Worm (Caenorhabditis elegans): ENCODE results near the gene C55C3.3.

The C55C3.3 gene

DNA sequence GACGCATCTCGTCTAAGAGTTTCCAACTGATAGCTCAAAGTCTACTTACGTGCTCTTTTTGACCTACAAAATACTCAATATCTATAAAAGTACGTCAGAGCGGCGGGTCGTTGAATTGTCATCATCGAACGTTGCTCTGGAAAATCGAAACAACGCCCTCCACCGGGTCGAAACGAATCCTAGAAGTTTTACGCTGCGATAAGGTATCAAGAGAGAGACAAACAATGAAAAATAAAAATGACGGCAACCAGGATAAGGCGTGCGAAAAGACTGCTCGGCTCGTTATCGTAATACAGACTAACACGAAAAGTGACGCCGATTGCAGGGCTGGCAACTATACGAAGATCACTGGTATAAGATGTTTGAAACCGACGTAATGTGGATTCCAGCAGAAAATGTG, 30.9 kb upstream of the C55C3.3 start:
- TF ChIP-seq flt-1 (GFP tag; IDR thresholded peaks at IDR 0.05): no peak
- no peak for TF ChIP-seq ets-7 (tag; optimal IDR thresholded peaks at IDR 0.05)
- no peak for TF ChIP-seq pes-1 (GFP tag; IDR thresholded peaks at IDR 0.05)

DNA sequence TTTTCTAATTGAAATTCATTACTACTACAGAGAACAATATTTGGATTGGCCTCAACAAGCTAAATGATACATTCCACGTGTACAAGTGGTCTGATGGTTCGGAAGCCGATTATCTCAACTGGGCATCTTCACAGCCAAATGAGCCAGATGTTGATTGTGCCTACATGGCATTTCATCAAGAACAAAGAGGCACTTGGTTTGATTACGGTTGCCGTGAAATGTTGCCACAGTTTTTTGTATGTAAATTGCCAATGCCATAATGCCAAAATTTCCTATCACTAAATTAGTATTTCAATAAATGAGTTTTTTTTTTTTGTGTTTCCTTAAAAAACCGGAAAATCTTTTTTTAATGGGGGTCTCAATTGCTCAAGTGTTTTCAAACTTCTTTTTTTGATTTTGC, 30.4 kb upstream of the C55C3.3 start:
- TF ChIP-seq hmbx-1 (tag; optimal IDR thresholded peaks at IDR 0.05): no peak
- no peak for TF ChIP-seq ceh-13 (GFP tag; optimal IDR thresholded peaks at IDR 0.05)
- TF ChIP-seq tbx-37 (GFP tag; conservative IDR thresholded peaks at IDR 0.05): no peak
- no peak for TF ChIP-seq ets-7 (tag; optimal IDR thresholded peaks at IDR 0.05)
- no peak for TF ChIP-seq flt-1 (GFP tag; IDR thresholded peaks at IDR 0.05)

DNA sequence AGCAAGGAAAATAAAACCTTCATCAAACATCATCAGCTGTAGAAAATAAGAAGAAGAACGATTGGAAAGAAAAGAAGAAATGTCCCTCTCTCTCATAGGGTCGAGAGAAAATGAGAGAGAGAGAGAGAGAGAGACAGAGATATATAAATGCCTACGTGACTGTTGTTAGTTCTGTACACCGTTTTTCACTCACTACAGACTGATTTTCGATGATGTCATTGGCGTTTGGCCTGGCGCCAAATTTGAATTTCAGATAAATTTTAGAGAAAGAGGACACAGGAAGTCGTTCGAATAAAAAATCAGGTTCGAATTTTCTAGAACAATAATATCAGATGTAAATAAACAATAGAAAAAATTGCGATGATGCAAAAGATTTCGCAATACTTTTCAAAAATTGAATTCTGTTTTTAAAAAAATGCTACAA, 29.1 kb upstream of the C55C3.3 start:
- TF ChIP-seq tbx-37 (GFP tag; conservative IDR thresholded peaks at IDR 0.05): no peak
- no peak for TF ChIP-seq sea-1 (GFP tag; conservative IDR thresholded peaks at IDR 0.05)
- no peak for TF ChIP-seq pes-1 (GFP tag; IDR thresholded peaks at IDR 0.05)
- TF ChIP-seq ama-1 (optimal IDR thresholded peaks at IDR 0.05): no peak
- TF ChIP-seq ceh-13 (GFP tag; optimal IDR thresholded peaks at IDR 0.05): no peak
- TF ChIP-seq hmg-4 (GFP tag; optimal IDR thresholded peaks at IDR 0.05): no peak
- TF ChIP-seq tra-4 (tag; optimal IDR thresholded peaks at IDR 0.05): no peak
- TF ChIP-seq F13C5.2 (tag; optimal IDR thresholded peaks at IDR 0.05): no peak
- no peak for TF ChIP-seq ceh-36 (tag; optimal IDR thresholded peaks at IDR 0.05)
- TF ChIP-seq ets-7 (tag; optimal IDR thresholded peaks at IDR 0.05): no peak
- no peak for TF ChIP-seq aly-1 (tag; optimal IDR thresholded peaks at IDR 0.05)
- TF ChIP-seq B0310.2 (tag; optimal IDR thresholded peaks at IDR 0.05): no peak
- TF ChIP-seq hnd-1 (tag; optimal IDR thresholded peaks at IDR 0.05): no peak
- no peak for TF ChIP-seq flt-1 (GFP tag; IDR thresholded peaks at IDR 0.05)

DNA sequence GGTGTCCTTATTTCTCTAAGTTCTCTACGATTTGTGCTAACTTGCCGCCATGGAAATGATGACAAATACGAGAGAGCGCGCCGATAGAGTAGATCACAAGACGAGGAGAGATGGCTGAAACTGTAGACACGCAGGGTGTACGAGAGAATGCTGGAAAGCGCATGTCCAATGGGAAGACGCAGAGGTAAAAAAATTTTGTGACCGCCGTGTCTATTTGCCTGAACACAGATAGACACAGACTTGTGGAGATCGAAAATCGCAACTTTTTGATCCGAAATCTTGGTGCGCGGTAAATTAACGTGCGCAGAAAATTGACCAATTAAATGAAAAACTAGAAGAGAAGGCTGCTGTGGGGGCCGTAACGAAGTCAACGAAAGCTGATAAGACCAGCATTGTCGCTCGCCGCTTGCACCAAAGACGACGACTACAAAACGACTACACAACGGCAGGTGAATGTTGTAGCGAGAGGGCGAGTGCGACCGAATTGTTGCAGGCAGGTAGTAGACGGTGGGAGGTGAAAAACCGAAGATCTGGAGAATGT, 27.9 kb upstream of the C55C3.3 start:
- TF ChIP-seq aly-1 (tag; optimal IDR thresholded peaks at IDR 0.05) (no peak), pes-1 (GFP tag; IDR thresholded peaks at IDR 0.05) (no peak), sea-1 (GFP tag; conservative IDR thresholded peaks at IDR 0.05) (no peak), B0310.2 (tag; optimal IDR thresholded peaks at IDR 0.05) (no peak), ceh-36 (tag; optimal IDR thresholded peaks at IDR 0.05) (no peak), ets-7 (tag; optimal IDR thresholded peaks at IDR 0.05) (no peak)

DNA sequence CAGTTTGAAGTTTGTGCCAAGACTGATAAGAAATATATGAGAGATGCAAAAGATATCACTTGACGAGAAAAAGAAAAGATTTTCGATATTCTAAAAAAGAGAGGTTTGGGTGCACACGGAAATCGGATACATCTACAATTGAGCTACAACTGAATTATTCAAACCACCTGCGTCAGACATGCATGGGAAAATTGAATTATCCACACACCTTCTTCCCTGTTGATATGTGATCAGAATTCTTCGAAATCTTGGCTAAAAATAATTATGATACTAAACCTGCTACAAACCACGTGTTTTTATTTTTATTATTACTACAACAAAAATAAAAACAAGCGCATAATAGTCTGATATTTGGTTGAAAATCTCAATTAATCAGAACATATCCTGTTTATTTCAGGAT, 26.9 kb upstream of the C55C3.3 start:
- TF ChIP-seq scrt-1 (GFP tag; IDR thresholded peaks at IDR 0.05) (no peak), ceh-13 (GFP tag; optimal IDR thresholded peaks at IDR 0.05) (no peak), hnd-1 (tag; optimal IDR thresholded peaks at IDR 0.05) (no peak), ceh-36 (tag; optimal IDR thresholded peaks at IDR 0.05) (no peak), aly-1 (tag; optimal IDR thresholded peaks at IDR 0.05) (no peak), hmbx-1 (tag; optimal IDR thresholded peaks at IDR 0.05) (no peak), sea-1 (GFP tag; conservative IDR thresholded peaks at IDR 0.05) (no peak), pes-1 (GFP tag; IDR thresholded peaks at IDR 0.05) (no peak), B0310.2 (tag; optimal IDR thresholded peaks at IDR 0.05) (no peak), tra-4 (tag; optimal IDR thresholded peaks at IDR 0.05) (no peak), ama-1 (optimal IDR thresholded peaks at IDR 0.05) (no peak)

DNA sequence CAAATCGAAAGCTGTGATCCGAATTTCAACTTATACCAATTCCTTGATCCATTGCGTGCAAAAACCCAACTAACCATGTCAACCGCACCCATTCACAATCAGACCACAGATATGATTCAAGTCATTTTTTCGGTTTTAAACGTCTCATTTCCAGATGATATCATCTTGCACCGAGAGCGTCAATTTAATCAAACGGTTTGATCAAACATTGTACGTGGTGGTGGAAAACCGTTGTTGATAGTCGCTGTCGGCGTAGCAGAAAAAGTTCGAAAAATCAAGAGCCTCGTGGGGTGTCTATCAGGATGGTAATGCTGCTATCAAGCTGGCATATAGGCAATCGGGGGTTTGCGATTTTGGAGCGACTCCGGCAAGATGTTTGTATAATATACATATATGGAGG, 26.2 kb upstream of the C55C3.3 start:
- TF ChIP-seq ama-1 (optimal IDR thresholded peaks at IDR 0.05) (no peak), hnd-1 (tag; optimal IDR thresholded peaks at IDR 0.05) (no peak), sea-1 (GFP tag; conservative IDR thresholded peaks at IDR 0.05) (no peak), aly-1 (tag; optimal IDR thresholded peaks at IDR 0.05) (no peak), hmbx-1 (tag; optimal IDR thresholded peaks at IDR 0.05) (no peak), hmg-4 (GFP tag; optimal IDR thresholded peaks at IDR 0.05) (no peak), tra-4 (tag; optimal IDR thresholded peaks at IDR 0.05) (no peak), tbx-37 (GFP tag; conservative IDR thresholded peaks at IDR 0.05) (no peak), ets-7 (tag; optimal IDR thresholded peaks at IDR 0.05) (no peak), tbx-11 (GFP tag; IDR thresholded peaks at IDR 0.05) (no peak)

DNA sequence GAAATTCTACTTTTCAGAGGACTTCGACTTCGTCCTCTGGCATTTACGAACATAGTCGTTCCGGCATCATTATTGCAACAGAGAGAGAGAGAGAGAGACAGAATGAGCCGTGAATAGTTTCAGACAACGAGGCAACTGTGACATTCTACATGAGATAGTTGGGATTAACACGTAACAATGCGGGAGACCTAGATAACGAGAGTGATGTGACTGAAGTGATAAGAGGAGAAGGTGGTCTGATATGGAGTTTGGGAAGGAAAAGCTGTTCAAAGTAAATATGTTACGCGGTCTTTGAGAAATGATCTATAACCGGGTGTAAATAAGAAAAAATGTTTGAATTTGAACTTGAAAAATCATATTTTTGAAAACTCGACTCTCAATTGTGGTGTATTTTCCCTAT, 25.6 kb upstream of the C55C3.3 start:
- TF ChIP-seq aly-1 (tag; optimal IDR thresholded peaks at IDR 0.05) (no peak), hmbx-1 (tag; optimal IDR thresholded peaks at IDR 0.05) (no peak), B0310.2 (tag; optimal IDR thresholded peaks at IDR 0.05) (no peak), sea-1 (GFP tag; conservative IDR thresholded peaks at IDR 0.05) (no peak), flt-1 (GFP tag; IDR thresholded peaks at IDR 0.05) (no peak), hnd-1 (tag; optimal IDR thresholded peaks at IDR 0.05) (no peak), F13C5.2 (tag; optimal IDR thresholded peaks at IDR 0.05) (no peak), ceh-36 (tag; optimal IDR thresholded peaks at IDR 0.05) (no peak), ets-7 (tag; optimal IDR thresholded peaks at IDR 0.05) (no peak), ceh-13 (GFP tag; optimal IDR thresholded peaks at IDR 0.05) (no peak), scrt-1 (GFP tag; IDR thresholded peaks at IDR 0.05) (no peak), hmg-4 (GFP tag; optimal IDR thresholded peaks at IDR 0.05) (no peak), pes-1 (GFP tag; IDR thresholded peaks at IDR 0.05) (no peak), tra-4 (tag; optimal IDR thresholded peaks at IDR 0.05) (no peak), tbx-37 (GFP tag; conservative IDR thresholded peaks at IDR 0.05) (no peak), tbx-11 (GFP tag; IDR thresholded peaks at IDR 0.05) (no peak), ama-1 (optimal IDR thresholded peaks at IDR 0.05) (no peak)

DNA sequence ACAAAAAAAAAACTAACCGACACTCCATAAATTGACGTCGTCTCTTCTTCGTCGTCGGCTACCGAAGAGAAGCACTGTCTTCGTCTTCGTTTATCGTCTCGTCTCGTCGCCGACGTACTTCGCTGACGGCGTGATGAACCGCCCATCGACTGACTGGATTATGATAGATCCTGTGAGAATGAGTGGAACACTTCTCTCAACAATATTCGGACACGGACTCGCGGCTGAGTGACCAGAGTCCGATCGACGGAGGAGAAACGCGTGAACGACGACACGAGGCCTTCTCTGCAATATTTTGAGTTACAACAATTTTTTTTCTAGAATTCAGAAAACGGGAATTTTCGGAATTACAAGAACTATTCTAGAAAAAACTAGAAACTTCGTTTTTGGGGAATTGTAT, 24.8 kb upstream of the C55C3.3 start, which contains the start of gene skn-1:
Gene skn-1 (minus strand): TSS at position 146 of the 400 bp plus-strand sequence.
- no peak for TF ChIP-seq scrt-1 (GFP tag; IDR thresholded peaks at IDR 0.05)
- TF ChIP-seq ceh-36 (tag; optimal IDR thresholded peaks at IDR 0.05): no peak
- TF ChIP-seq tbx-11 (GFP tag; IDR thresholded peaks at IDR 0.05): no peak
- TF ChIP-seq hmg-4 (GFP tag; optimal IDR thresholded peaks at IDR 0.05): no peak
- no peak for TF ChIP-seq F13C5.2 (tag; optimal IDR thresholded peaks at IDR 0.05)
- no peak for TF ChIP-seq hnd-1 (tag; optimal IDR thresholded peaks at IDR 0.05)
- no peak; the same call in 1 of the 2 replicates for TF ChIP-seq flt-1 (GFP tag; IDR thresholded peaks at IDR 0.05)
- TF ChIP-seq sea-1 (GFP tag; conservative IDR thresholded peaks at IDR 0.05): no peak
- no peak for TF ChIP-seq pes-1 (GFP tag; IDR thresholded peaks at IDR 0.05)
- no peak for TF ChIP-seq aly-1 (tag; optimal IDR thresholded peaks at IDR 0.05)
- TF ChIP-seq ets-7 (tag; optimal IDR thresholded peaks at IDR 0.05): no peak
- TF ChIP-seq B0310.2 (tag; optimal IDR thresholded peaks at IDR 0.05): no peak

Data from whole organism, early embryonic.